Worm (Caenorhabditis elegans) whole organism, mixed stage, embryonic: ENCODE results near the gene F27E5.3.

ENCODE experiments used
- bed-3 ChIP-seq: fragments of 200-800 bp; sonication (Bioruptor generic); optimal IDR thresholded peaks from 3 replicates; lab custom pipeline; 2018; ENCODE audit warnings: mild to moderate bottlenecking, missing genetic modification characterization, moderate library complexity, missing compliant biosample characterization
- blmp-1 ChIP-seq: fragments of 150-350 bp; optimal IDR thresholded peaks from 2 replicates; lab custom pipeline; 2014; ENCODE audit warnings: missing biosample characterization, missing genetic modification characterization
- ceh-39 ChIP-seq: fragments of 150-350 bp; optimal IDR thresholded peaks from 2 replicates; lab custom pipeline; 2014; ENCODE audit warnings: missing biosample characterization, missing genetic modification characterization
- ceh-43 ChIP-seq: fragments of 200-800 bp; sonication (Bioruptor generic); optimal IDR thresholded peaks from 2 replicates; lab custom pipeline; 2018; ENCODE audit warnings: mild to moderate bottlenecking, missing genetic modification characterization, moderate library complexity, missing compliant biosample characterization
- ceh-83 ChIP-seq: fragments of 200-800 bp; sonication (Bioruptor generic); optimal IDR thresholded peaks from 2 replicates; lab custom pipeline; 2018; ENCODE audit warnings: mild to moderate bottlenecking, missing genetic modification characterization, missing compliant biosample characterization
- ces-1 ChIP-seq: fragments of 150-350 bp; optimal IDR thresholded peaks from 2 replicates; lab custom pipeline; 2014; ENCODE audit warnings: missing biosample characterization, missing genetic modification reagents, missing genetic modification characterization
- cnd-1 ChIP-seq: fragments of 200-800 bp; sonication (Bioruptor generic); optimal IDR thresholded peaks from 2 replicates; lab custom pipeline; 2018; ENCODE audit warnings: mild to moderate bottlenecking, missing genetic modification characterization, missing compliant biosample characterization
- drap-1 ChIP-seq: fragments of 200-800 bp; sonication (Bioruptor generic); optimal IDR thresholded peaks from 3 replicates; lab custom pipeline; 2018; ENCODE audit warnings: mild to moderate bottlenecking, missing genetic modification characterization, missing compliant biosample characterization
- elt-3 ChIP-seq: fragments of 150-350 bp; optimal IDR thresholded peaks from 2 replicates; lab custom pipeline; 2014; ENCODE audit warnings: missing biosample characterization, missing genetic modification characterization
- flh-1 ChIP-seq: fragments of 200-800 bp; sonication (Bioruptor generic); optimal IDR thresholded peaks from 2 replicates; lab custom pipeline; 2018; ENCODE audit warnings: mild to moderate bottlenecking, missing genetic modification characterization, moderate library complexity, missing compliant biosample characterization
- ham-2 ChIP-seq: fragments of 200-800 bp; sonication (Bioruptor generic); optimal IDR thresholded peaks from 2 replicates; lab custom pipeline; 2018; ENCODE audit warnings: mild to moderate bottlenecking, missing genetic modification characterization, missing compliant biosample characterization
- hlh-1 ChIP-seq: fragments of 150-350 bp; optimal IDR thresholded peaks from 2 replicates; lab custom pipeline; 2014; ENCODE audit warnings: missing biosample characterization, missing genetic modification reagents, missing genetic modification characterization
- lin-13 ChIP-seq: fragments of 150-350 bp; optimal IDR thresholded peaks from 2 replicates; lab custom pipeline; 2014; ENCODE audit warnings: missing biosample characterization, missing genetic modification characterization
- lin-32 ChIP-seq: fragments of 200-800 bp; sonication (Bioruptor generic); optimal IDR thresholded peaks from 2 replicates; lab custom pipeline; 2018; ENCODE audit warnings: mild to moderate bottlenecking, missing genetic modification characterization, missing compliant biosample characterization
- lsy-2 ChIP-seq: fragments of 150-350 bp; optimal IDR thresholded peaks from 2 replicates; lab custom pipeline; 2014; ENCODE audit warnings: missing biosample characterization, missing genetic modification characterization
- mab-5 ChIP-seq: fragments of 150-350 bp; optimal IDR thresholded peaks from 2 replicates; lab custom pipeline; 2014; ENCODE audit warnings: missing biosample characterization, missing genetic modification characterization
- mep-1 ChIP-seq: fragments of 150-350 bp; optimal IDR thresholded peaks from 2 replicates; lab custom pipeline; 2017; ENCODE audit warnings: missing biosample characterization, missing genetic modification reagents, missing genetic modification characterization, inconsistent platforms
- nhr-12 ChIP-seq: fragments of 150-350 bp; optimal IDR thresholded peaks from 2 replicates; lab custom pipeline; 2014; ENCODE audit warnings: missing biosample characterization, missing genetic modification characterization
- nhr-2 ChIP-seq: fragments of 150-350 bp; optimal IDR thresholded peaks from 2 replicates; lab custom pipeline; 2014; ENCODE audit warnings: missing biosample characterization, missing genetic modification characterization
- nhr-237 ChIP-seq: fragments of 150-350 bp; optimal IDR thresholded peaks from 2 replicates; lab custom pipeline; 2014; ENCODE audit warnings: missing biosample characterization, missing genetic modification characterization
- nhr-28 ChIP-seq: fragments of 150-350 bp; optimal IDR thresholded peaks from 2 replicates; lab custom pipeline; 2014; ENCODE audit warnings: missing biosample characterization, missing genetic modification characterization
- nhr-76 ChIP-seq: sonication (generic microtip); optimal IDR thresholded peaks from 2 replicates; lab custom pipeline; 2017; ENCODE audit warnings: missing biosample characterization, missing genetic modification characterization
- pha-4 ChIP-seq: fragments of 150-350 bp; optimal IDR thresholded peaks from 2 replicates; lab custom pipeline; 2018; ENCODE audit warnings: missing biosample characterization, missing genetic modification reagents, missing genetic modification characterization
- sem-2 ChIP-seq: fragments of 200-800 bp; sonication (Bioruptor generic); optimal IDR thresholded peaks from 2 replicates; lab custom pipeline; 2018; ENCODE audit warnings: mild to moderate bottlenecking, missing genetic modification characterization, missing compliant biosample characterization
- snpc-4 ChIP-seq: fragments of 150-350 bp; optimal IDR thresholded peaks from 2 replicates; lab custom pipeline; 2014; ENCODE audit warnings: missing biosample characterization, missing genetic modification characterization
- sptf-1 ChIP-seq: sonication (generic microtip); optimal IDR thresholded peaks from 2 replicates; lab custom pipeline; 2017; ENCODE audit warnings: mild to moderate bottlenecking, missing genetic modification characterization, moderate library complexity, missing compliant biosample characterization
- tbx-8 ChIP-seq: fragments of 200-800 bp; sonication (Bioruptor generic); optimal IDR thresholded peaks from 2 replicates; lab custom pipeline; 2018; ENCODE audit warnings: mild to moderate bottlenecking, missing genetic modification characterization, moderate library complexity, missing compliant biosample characterization
- unc-120 ChIP-seq: sonication (generic microtip); optimal IDR thresholded peaks from 2 replicates; lab custom pipeline; 2017; ENCODE audit warnings: missing genetic modification characterization, missing compliant biosample characterization; ENCODE audit not compliant: poor library complexity, severe bottlenecking
- unc-39 ChIP-seq: fragments of 150-350 bp; optimal IDR thresholded peaks from 2 replicates; lab custom pipeline; 2014; ENCODE audit warnings: missing biosample characterization, missing genetic modification characterization
- unc-62 ChIP-seq: fragments of 150-350 bp; optimal IDR thresholded peaks from 2 replicates; lab custom pipeline; 2014; ENCODE audit warnings: missing biosample characterization, missing genetic modification reagents, missing genetic modification characterization
- zip-8 ChIP-seq: fragments of 150-350 bp; optimal IDR thresholded peaks from 2 replicates; lab custom pipeline; 2014; ENCODE audit warnings: missing biosample characterization, missing genetic modification characterization
- ztf-11 ChIP-seq: fragments of 150-350 bp; optimal IDR thresholded peaks from 2 replicates; lab custom pipeline; 2014; ENCODE audit warnings: missing biosample characterization, missing genetic modification characterization

Gene F27E5.3

ce11 chrII:10144092-10144491 lies at the start of gene F27E5.3:
Gene F27E5.3, minus strand, starts transcription at chrII:10144192.
- TF ChIP-seq unc-120 (no peak), nhr-2 (tag; lab: Kevin White, UChicago) (peak; percentile 40), nhr-237 (tag; lab: Kevin White, UChicago) (no peak)

DNA sequence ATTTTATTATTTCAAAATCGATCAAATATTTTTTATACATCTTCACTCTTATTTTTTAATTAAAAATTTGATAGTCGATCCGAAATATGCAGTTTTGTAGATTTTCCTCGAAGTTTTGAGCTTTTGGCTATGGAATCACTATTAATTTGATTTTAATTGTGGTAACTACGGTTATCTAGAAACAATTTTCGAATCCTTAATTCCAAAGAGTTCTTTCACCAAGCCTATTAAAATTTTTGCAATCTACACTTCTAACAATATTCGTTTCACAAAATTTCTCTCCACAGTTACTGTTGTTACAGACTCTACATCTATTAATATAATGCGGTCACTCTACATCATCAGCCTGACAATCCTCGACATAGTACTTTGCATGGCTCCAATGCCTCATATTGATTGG lies 48.2 kb upstream of the F27E5.3 start, which contains the start of gene R05H5.7:
Gene R05H5.7 (plus strand): TSS at position 301 of the 400 bp plus-strand sequence.
- TF ChIP-seq ceh-43 (GFP tag; lab: Kevin White, UChicago) (no peak), sptf-1 (tag; lab: Kevin White, UChicago) (no peak), lin-32 (GFP tag; lab: Kevin White, UChicago) (no peak), sem-2 (GFP tag; lab: Kevin White, UChicago) (no peak), cnd-1 (tag; lab: Kevin White, UChicago) (no peak), ces-1 (no peak), unc-39 (tag; lab: Kevin White, UChicago) (no peak), lsy-2 (no peak), ceh-39 (tag; lab: Kevin White, UChicago) (no peak), unc-120 (no peak), ztf-11 (tag; lab: Kevin White, UChicago) (no peak), blmp-1 (tag; lab: Kevin White, UChicago) (no peak), mep-1 (no peak), flh-1 (no peak), nhr-28 (tag; lab: Kevin White, UChicago) (no peak)

ce11 chrII:10189369-10189768 lies 45.4 kb upstream of the F27E5.3 start, which contains the start of gene cdc-25.4:
Gene cdc-25.4, minus strand, starts transcription at chrII:10189469.
- no peak for TF ChIP-seq hlh-1 (tag; lab: Kevin White, UChicago)
- no peak for TF ChIP-seq sem-2 (GFP tag; lab: Kevin White, UChicago)
- TF ChIP-seq tbx-8: no peak
- no peak for TF ChIP-seq ham-2
- no peak for TF ChIP-seq elt-3 (tag; lab: Kevin White, UChicago)

DNA sequence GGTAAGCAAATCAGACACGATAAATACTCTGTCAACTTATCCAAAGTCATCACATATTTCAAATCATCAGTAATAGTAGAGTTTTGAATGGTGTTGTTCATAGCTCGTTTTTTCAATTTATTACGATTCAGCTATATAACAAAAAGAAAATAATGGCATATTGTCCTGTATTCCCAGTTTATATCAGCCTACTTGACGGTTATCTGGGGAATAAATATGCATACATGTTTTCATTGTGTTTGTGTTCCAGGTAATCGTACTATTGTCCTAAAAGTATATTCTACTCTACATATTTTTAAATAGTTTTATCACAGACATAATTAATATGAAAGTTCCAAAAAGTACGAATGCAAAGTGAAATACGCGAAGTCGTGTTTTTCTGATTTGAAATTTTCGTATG lies 43.8 kb upstream of the F27E5.3 start, which contains the start of gene srd-2:
Gene srd-2 (minus strand): TSS at position 101 of the 400 bp plus-strand sequence.
- TF ChIP-seq hlh-1 (tag; lab: Kevin White, UChicago): no peak
- no peak for TF ChIP-seq mab-5 (tag; lab: Kevin White, UChicago)

ce11 chrII:10182634-10183033 lies 38.6 kb upstream of the F27E5.3 start, which contains the start of gene srd-1:
Gene srd-1, minus strand, starts transcription at chrII:10182734.
- TF ChIP-seq ces-1 (no peak), ztf-11 (tag; lab: Kevin White, UChicago) (no peak), snpc-4 (tag; lab: Kevin White, UChicago) (no peak), nhr-76 (tag; lab: Kevin White, UChicago) (no peak), tbx-8 (no peak), elt-3 (tag; lab: Kevin White, UChicago) (no peak), nhr-12 (tag; lab: Kevin White, UChicago) (no peak), bed-3 (GFP tag; lab: Kevin White, UChicago) (no peak), ceh-39 (tag; lab: Kevin White, UChicago) (no peak), sem-2 (GFP tag; lab: Kevin White, UChicago) (no peak), ceh-83 (no peak), blmp-1 (tag; lab: Kevin White, UChicago) (no peak), unc-62 (GFP tag; lab: Kevin White, UChicago) (no peak), pha-4 (no peak), cnd-1 (tag; lab: Kevin White, UChicago) (no peak), nhr-28 (tag; lab: Kevin White, UChicago) (no peak), lin-13 (tag; lab: Kevin White, UChicago) (no peak), drap-1 (no peak), unc-120 (no peak), unc-39 (tag; lab: Kevin White, UChicago) (no peak)

ce11 chrII:10174338-10174737 lies 30.3 kb upstream of the F27E5.3 start, which contains the start of gene F33H1.4:
Gene F33H1.4, plus strand, starts transcription at chrII:10174648.
- peak; percentile 75 for TF ChIP-seq blmp-1 (tag; lab: Kevin White, UChicago)
- peak; percentile 91 for TF ChIP-seq lsy-2
- peak; percentile 39 for TF ChIP-seq hlh-1 (tag; lab: Kevin White, UChicago)
- peak; percentile 30 for TF ChIP-seq ceh-39 (tag; lab: Kevin White, UChicago)
- TF ChIP-seq lin-13 (tag; lab: Kevin White, UChicago): peak; percentile 85
- no peak for TF ChIP-seq zip-8 (tag; lab: Kevin White, UChicago)
